Worm (Caenorhabditis elegans) whole organism, L4 larva: Measurements from ENCODE around the gene T27E7.3.
A peak's percentile ranks its signal among the peaks of the same experiment; 100 is the strongest.

Experiments
- D1046.2 ChIP-seq: fragments of 200-800 bp; sonication (Bioruptor generic); IDR thresholded peaks from 2 replicates; pipeline ENCODE4 v1.3.6; 2022; ENCODE audit warnings: missing genetic modification characterization, missing compliant biosample characterization
- F10B5.3 ChIP-seq: sonication (generic microtip); optimal IDR thresholded peaks from 2 replicates; lab custom pipeline; 2016; ENCODE audit warnings: mild to moderate bottlenecking, missing genetic modification characterization, missing compliant biosample characterization
- F26F4.8 ChIP-seq: fragments of 200-800 bp; sonication (Bioruptor generic); conservative IDR thresholded peaks from 2 replicates; pipeline ENCODE4 v1.3.6; 2022; ENCODE audit warnings: missing genetic modification characterization, missing compliant biosample characterization
- F44E2.7 ChIP-seq: fragments of 200-800 bp; sonication (Bioruptor generic); IDR thresholded peaks from 2 replicates; pipeline ENCODE4 v2.1.2; 2022; ENCODE audit warnings: missing genetic modification characterization, missing compliant biosample characterization
- F49E8.2 ChIP-seq: sonication (generic microtip); optimal IDR thresholded peaks from 2 replicates; lab custom pipeline; 2016; ENCODE audit warnings: missing compliant biosample characterization, mild to moderate bottlenecking, missing genetic modification characterization, borderline replicate concordance
- T20F7.1 ChIP-seq: fragments of 200-800 bp; sonication (Bioruptor generic); optimal IDR thresholded peaks from 2 replicates; lab custom pipeline; 2018; ENCODE audit warnings: mild to moderate bottlenecking, missing genetic modification characterization, missing compliant biosample characterization
- T26A8.4 ChIP-seq: fragments of 200-800 bp; sonication (Bioruptor generic); IDR thresholded peaks from 2 replicates; pipeline ENCODE4 v1.3.6; 2022; ENCODE audit warnings: missing genetic modification characterization, missing compliant biosample characterization
- Y105C5A.15 ChIP-seq: fragments of 200-800 bp; sonication (Bioruptor generic); IDR thresholded peaks from 2 replicates; pipeline ENCODE4 v1.3.6; 2022; ENCODE audit warnings: missing genetic modification characterization, missing compliant biosample characterization
- aha-1 ChIP-seq: fragments of 150-350 bp; peaks from one replicate; lab custom pipeline; 2014; ENCODE audit warnings: missing biosample characterization, missing genetic modification characterization
- attf-4 ChIP-seq: sonication (generic microtip); optimal IDR thresholded peaks from 3 replicates; lab custom pipeline; 2017; ENCODE audit warnings: missing biosample characterization, missing genetic modification characterization
- ceh-28 ChIP-seq: fragments of 150-350 bp; optimal IDR thresholded peaks from 2 replicates; lab custom pipeline; 2014; ENCODE audit warnings: missing biosample characterization, missing genetic modification reagents, missing genetic modification characterization
- ces-1 ChIP-seq: fragments of 150-350 bp; sonication (generic microtip); optimal IDR thresholded peaks from 4 replicates; lab custom pipeline; 2014; ENCODE audit warnings: missing biosample characterization, missing genetic modification reagents, missing genetic modification characterization
- cey-2 ChIP-seq: sonication (generic microtip); optimal IDR thresholded peaks from 3 replicates; lab custom pipeline; 2017; ENCODE audit warnings: missing genetic modification characterization, mild to moderate bottlenecking, missing compliant biosample characterization, antibody characterized with exemption, borderline replicate concordance; ENCODE audit not compliant: insufficient read depth
- ctbp-1 ChIP-seq: fragments of 200-800 bp; sonication (Bioruptor generic); IDR thresholded peaks from 2 replicates; pipeline ENCODE4 v1.3.6; 2022; ENCODE audit warnings: missing genetic modification reagents, missing genetic modification characterization, missing compliant biosample characterization
- daf-16 ChIP-seq, 3 experiments: sonication (generic microtip); optimal IDR thresholded peaks; 2 replicates each; lab custom pipeline; 2016 to 2017; ENCODE audit warnings: missing genetic modification characterization in 3 of 3, missing genetic modification reagents in 3 of 3, mild to moderate bottlenecking in 2 of 3, missing compliant biosample characterization in 2 of 3, missing biosample characterization in 1 of 3, moderate library complexity in 1 of 3
- daf-19 ChIP-seq: fragments of 200-800 bp; sonication (Bioruptor generic); conservative IDR thresholded peaks from 2 replicates; pipeline ENCODE4 v1.3.6; 2022; ENCODE audit warnings: missing genetic modification characterization, missing compliant biosample characterization
- duxl-1 ChIP-seq: sonication (generic microtip); optimal IDR thresholded peaks from 2 replicates; lab custom pipeline; 2016; ENCODE audit warnings: mild to moderate bottlenecking, missing genetic modification characterization, moderate library complexity, missing compliant biosample characterization; ENCODE audit not compliant: poor library complexity
- dve-1 ChIP-seq: sonication (generic microtip); optimal IDR thresholded peaks from 2 replicates; lab custom pipeline; 2017; ENCODE audit warnings: antibody characterized with exemption, mild to moderate bottlenecking, missing genetic modification characterization, missing compliant biosample characterization; ENCODE audit not compliant: insufficient read depth
- fkh-10 ChIP-seq: fragments of 150-350 bp; optimal IDR thresholded peaks from 2 replicates; lab custom pipeline; 2014; ENCODE audit warnings: missing biosample characterization, missing genetic modification reagents, missing genetic modification characterization
- fos-1 ChIP-seq: fragments of 150-350 bp; optimal IDR thresholded peaks from 2 replicates; lab custom pipeline; 2014; ENCODE audit warnings: missing biosample characterization, missing genetic modification characterization
- hmg-1.1 ChIP-seq: fragments of 200-800 bp; sonication (Bioruptor generic); IDR thresholded peaks from 2 replicates; pipeline ENCODE4 v1.3.6; 2022; ENCODE audit warnings: missing genetic modification reagents, missing genetic modification characterization, missing compliant biosample characterization
- jun-1 ChIP-seq: fragments of 150-350 bp; optimal IDR thresholded peaks from 2 replicates; lab custom pipeline; 2014; ENCODE audit warnings: missing biosample characterization, missing genetic modification reagents, missing genetic modification characterization
- lim-7 ChIP-seq: fragments of 200-800 bp; sonication (Bioruptor generic); IDR thresholded peaks from 2 replicates; pipeline ENCODE4 v1.3.6; 2022; ENCODE audit warnings: missing genetic modification characterization, missing compliant biosample characterization
- lin-29 ChIP-seq: fragments of 200-800 bp; sonication (Bioruptor generic); IDR thresholded peaks from 2 replicates; pipeline ENCODE4 v1.3.6; 2022; ENCODE audit warnings: missing genetic modification reagents, missing genetic modification characterization, missing compliant biosample characterization
- lin-38 ChIP-seq: fragments of 200-800 bp; sonication (Bioruptor generic); IDR thresholded peaks from 2 replicates; pipeline ENCODE4 v1.3.6; 2022; ENCODE audit warnings: missing genetic modification reagents, missing genetic modification characterization, missing compliant biosample characterization
- lin-39 ChIP-seq: fragments of 150-350 bp; optimal IDR thresholded peaks from 2 replicates; lab custom pipeline; 2014; ENCODE audit warnings: missing biosample characterization, missing genetic modification reagents, missing genetic modification characterization
- madf-9 ChIP-seq: fragments of 200-800 bp; sonication (Bioruptor generic); conservative IDR thresholded peaks from 2 replicates; pipeline ENCODE4 v1.3.6; 2022; ENCODE audit warnings: missing genetic modification reagents, missing genetic modification characterization, missing compliant biosample characterization
- mes-2 ChIP-seq: sonication (generic microtip); optimal IDR thresholded peaks from 2 replicates; lab custom pipeline; 2016; ENCODE audit warnings: missing genotype, mild to moderate bottlenecking, missing genetic modification characterization, missing compliant biosample characterization; ENCODE audit not compliant: poor library complexity, severe bottlenecking
- mxl-2 ChIP-seq: fragments of 200-800 bp; sonication (Bioruptor generic); conservative IDR thresholded peaks from 2 replicates; pipeline ENCODE4 v1.3.6; 2022; ENCODE audit warnings: missing genetic modification reagents, missing genetic modification characterization, missing compliant biosample characterization
- mxl-3 ChIP-seq: fragments of 200-800 bp; sonication (Bioruptor generic); optimal IDR thresholded peaks from 2 replicates; lab custom pipeline; 2018; ENCODE audit warnings: mild to moderate bottlenecking, missing genetic modification characterization, missing compliant biosample characterization
- nhr-10 ChIP-seq: fragments of 150-350 bp; optimal IDR thresholded peaks from 2 replicates; lab custom pipeline; 2014; ENCODE audit warnings: missing biosample characterization, missing genetic modification characterization
- nhr-102 ChIP-seq: sonication (generic microtip); optimal IDR thresholded peaks from 2 replicates; lab custom pipeline; 2016; ENCODE audit warnings: mild to moderate bottlenecking, missing genetic modification characterization, moderate library complexity, missing compliant biosample characterization
- nhr-11 ChIP-seq: fragments of 150-350 bp; optimal IDR thresholded peaks from 2 replicates; lab custom pipeline; 2014; ENCODE audit warnings: missing biosample characterization, missing genetic modification characterization
- nhr-25 ChIP-seq: sonication (generic microtip); optimal IDR thresholded peaks from 2 replicates; lab custom pipeline; 2017; ENCODE audit warnings: missing genetic modification characterization, mild to moderate bottlenecking, missing compliant biosample characterization, antibody characterized with exemption, moderate library complexity, borderline replicate concordance; ENCODE audit not compliant: insufficient read depth
- nhr-28 ChIP-seq: fragments of 150-350 bp; optimal IDR thresholded peaks from 2 replicates; lab custom pipeline; 2014; ENCODE audit warnings: missing biosample characterization, missing genetic modification characterization
- nhr-41 ChIP-seq: fragments of 200-800 bp; sonication (Bioruptor generic); IDR thresholded peaks from 2 replicates; pipeline ENCODE4 v1.3.6; 2022; ENCODE audit warnings: missing genetic modification reagents, missing genetic modification characterization, missing compliant biosample characterization
- nhr-48 ChIP-seq: sonication (generic microtip); optimal IDR thresholded peaks from 2 replicates; lab custom pipeline; 2016; ENCODE audit warnings: mild to moderate bottlenecking, missing genetic modification characterization, missing compliant biosample characterization
- nhr-77 ChIP-seq: fragments of 150-350 bp; optimal IDR thresholded peaks from 2 replicates; lab custom pipeline; 2014; ENCODE audit warnings: missing biosample characterization, missing genetic modification characterization
- php-3 ChIP-seq: fragments of 200-800 bp; sonication (Bioruptor generic); IDR thresholded peaks from 2 replicates; pipeline ENCODE4 v1.3.6; 2022; ENCODE audit warnings: missing genetic modification reagents, missing genetic modification characterization, missing compliant biosample characterization
- rbr-2 ChIP-seq: sonication (generic microtip); optimal IDR thresholded peaks from 2 replicates; lab custom pipeline; 2016; ENCODE audit warnings: missing genotype, missing genetic modification characterization, missing compliant biosample characterization
- saeg-2 ChIP-seq: fragments of 200-800 bp; sonication (Bioruptor generic); IDR thresholded peaks from 2 replicates; pipeline ENCODE4 v1.3.6; 2022; ENCODE audit warnings: missing genetic modification reagents, missing genetic modification characterization, missing compliant biosample characterization
- snpc-1.2 ChIP-seq: fragments of 200-800 bp; sonication (Bioruptor generic); IDR thresholded peaks from 2 replicates; pipeline ENCODE4 v1.3.6; 2022; ENCODE audit warnings: missing genetic modification reagents, missing genetic modification characterization, missing compliant biosample characterization
- snpc-4 ChIP-seq: fragments of 150-350 bp; optimal IDR thresholded peaks from 2 replicates; lab custom pipeline; 2014; ENCODE audit warnings: missing biosample characterization, missing genetic modification characterization
- tag-97 ChIP-seq: fragments of 200-800 bp; sonication (Bioruptor generic); IDR thresholded peaks from 2 replicates; pipeline ENCODE4 v1.3.6; 2022; ENCODE audit warnings: missing genetic modification characterization, missing compliant biosample characterization
- unc-130 ChIP-seq: sonication (generic microtip); optimal IDR thresholded peaks from 2 replicates; lab custom pipeline; 2016; ENCODE audit warnings: missing genetic modification reagents, missing genetic modification characterization, missing compliant biosample characterization
- unc-39 ChIP-seq: sonication (generic microtip); optimal IDR thresholded peaks from 2 replicates; lab custom pipeline; 2017; ENCODE audit warnings: missing biosample characterization, missing genetic modification characterization
- zag-1 ChIP-seq: fragments of 150-350 bp; optimal IDR thresholded peaks from 2 replicates; lab custom pipeline; 2014; ENCODE audit warnings: missing biosample characterization, missing genetic modification characterization
- zip-11 ChIP-seq: fragments of 200-800 bp; sonication (Bioruptor generic); IDR thresholded peaks from 2 replicates; pipeline ENCODE4 v1.3.6; 2022; ENCODE audit warnings: missing genetic modification characterization, missing compliant biosample characterization
- zip-2 ChIP-seq: fragments of 150-350 bp; optimal IDR thresholded peaks from 2 replicates; lab custom pipeline; 2014; ENCODE audit warnings: missing biosample characterization, missing genetic modification characterization
- ztf-11 ChIP-seq: fragments of 150-350 bp; optimal IDR thresholded peaks from 2 replicates; lab custom pipeline; 2014; ENCODE audit warnings: missing biosample characterization, missing genetic modification characterization
- ztf-7 ChIP-seq: fragments of 150-350 bp; optimal IDR thresholded peaks from 2 replicates; lab custom pipeline; 2014; ENCODE audit warnings: missing biosample characterization, missing genetic modification characterization

T27E7.3 gene

DNA sequence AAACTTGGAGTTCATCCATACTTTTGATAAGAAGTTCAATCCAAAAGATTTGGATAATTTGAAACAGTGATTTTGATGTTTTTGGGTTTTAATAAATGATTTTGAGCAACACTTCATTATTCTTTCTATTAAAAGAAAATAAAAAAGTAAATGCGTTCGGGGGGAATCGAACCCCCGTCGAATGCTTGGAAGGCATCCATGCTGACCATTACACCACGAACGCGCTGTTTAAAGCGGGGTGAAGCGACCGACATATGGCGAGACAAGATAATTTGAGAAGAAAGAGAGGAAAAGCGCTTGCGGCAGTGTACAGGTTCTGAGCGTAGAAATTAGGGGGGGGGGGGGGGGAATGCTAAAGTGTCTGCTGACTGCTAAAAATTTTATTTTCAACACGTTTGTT is 47.7 kb downstream of the T27E7.3 start (continued):
- TF ChIP-seq nhr-25 (tag; lab: Kevin White, UChicago) (no peak), fos-1 (tag; lab: Kevin White, UChicago) (no peak), zip-2 (peak; percentile 5), php-3 (GFP tag; lab: Robert Waterston, UW) (no peak; the same call in 1 of the 2 replicates), jun-1 (tag; lab: Kevin White, UChicago) (no peak), daf-19 (no peak), nhr-28 (tag; lab: Kevin White, UChicago) (no peak), fkh-10 (GFP tag; lab: Kevin White, UChicago) (no peak), dve-1 (tag; lab: Kevin White, UChicago) (peak; percentile 64), T26A8.4 (GFP tag; lab: Robert Waterston, UW) (no peak), unc-39 (tag; lab: Kevin White, UChicago) (no peak), nhr-48 (tag; lab: Kevin White, UChicago) (no peak), lin-29 (GFP tag; lab: Robert Waterston, UW) (no peak), mxl-2 (GFP tag; lab: Robert Waterston, UW) (no peak), saeg-2 (GFP tag; lab: Robert Waterston, UW) (no peak), ztf-7 (tag; lab: Kevin White, UChicago) (peak; percentile 79), aha-1 (tag; lab: Kevin White, UChicago) (peak; percentile 99), F10B5.3 (tag; lab: Kevin White, UChicago) (no peak), rbr-2 (peak; percentile 3), ces-1 (GFP tag; lab: Kevin White, UChicago) (no peak), D1046.2 (no peak), ceh-28 (tag; lab: Kevin White, UChicago) (no peak), nhr-41 (GFP tag; lab: Robert Waterston, UW) (no peak), zip-11 (GFP tag; lab: Robert Waterston, UW) (no peak), lim-7 (no peak; the same call in 1 of the 2 replicates), nhr-77 (tag; lab: Kevin White, UChicago) (no peak), F44E2.7 (no peak), zag-1 (tag; lab: Kevin White, UChicago) (no peak), tag-97 (GFP tag; lab: Robert Waterston, UW) (no peak), snpc-1.2 (GFP tag; lab: Robert Waterston, UW) (peak; percentile 99), nhr-11 (tag; lab: Kevin White, UChicago) (no peak), lin-39 (tag; lab: Kevin White, UChicago) (no peak), nhr-102 (no peak), ztf-11 (tag; lab: Kevin White, UChicago) (no peak), mes-2 (no peak), F26F4.8 (GFP tag; lab: Robert Waterston, UW) (no peak; the same call in 1 of the 2 replicates), madf-9 (GFP tag; lab: Robert Waterston, UW) (0 out of 2 replicates have a peak, but pooled peaks have one; percentile 10), snpc-4 (tag; lab: Kevin White, UChicago) (peak; percentile 59), duxl-1 (tag; lab: Kevin White, UChicago) (no peak), attf-4 (tag; lab: Kevin White, UChicago) (no peak), ctbp-1 (GFP tag; lab: Robert Waterston, UW) (no peak), mxl-3 (no peak), Y105C5A.15 (GFP tag; lab: Robert Waterston, UW) (peak; percentile 75; the same call in 1 of the 2 replicates), nhr-10 (tag; lab: Kevin White, UChicago) (no peak), lin-38 (GFP tag; lab: Robert Waterston, UW) (no peak), F49E8.2 (tag; lab: Kevin White, UChicago) (peak; percentile 25), hmg-1.1 (GFP tag; lab: Robert Waterston, UW) (no peak), T20F7.1 (peak; percentile 29), daf-16 (GFP tag; optimal IDR thresholded peaks at IDR 0.05; lab: Kevin White, UChicago) (peak in 1 of 2 experiments; percentile 70), daf-16 (tag; optimal IDR thresholded peaks at IDR 0.05; lab: Kevin White, UChicago) (no peak), unc-130 (GFP tag; lab: Kevin White, UChicago) (peak; percentile 42), cey-2 (no peak)
